Fruit fly (Drosophila melanogaster) S2 (cell line): ENCODE measurements around the gene Spn28F.

Source experiments
- CG8478 ChIP-seq: fragments of >200 bp; optimal IDR thresholded peaks from 2 replicates; lab custom pipeline; 2018
- CTCF ChIP-seq, 2 experiments: fragments of >200 bp; optimal IDR thresholded peaks; 2 replicates each; lab custom pipeline; 2018

The Spn28F gene

dm6 chr2L:8229134-8229533, 12.5 kb downstream of the Spn28F start:
- TF ChIP-seq CG8478 (lab: Kevin White, UChicago) (no peak), CTCF (optimal IDR thresholded peaks at IDR 0.05; lab: Kevin White, UChicago) (no peak)

dm6 chr2L:8220393-8220934, 21.1 kb downstream of the Spn28F start, which contains the start of gene Snx6:
Gene Snx6 (minus strand): TSS chr2L:8220741.
- TF ChIP-seq CTCF (optimal IDR thresholded peaks at IDR 0.05; lab: Kevin White, UChicago) (no peak), CG8478 (lab: Kevin White, UChicago) (no peak)

- TF ChIP-seq CTCF (optimal IDR thresholded peaks at IDR 0.05; lab: Kevin White, UChicago) (no peak), CG8478 (lab: Kevin White, UChicago) (no peak)
Observed at dm6 chr2L:8217917-8218316, 23.7 kb downstream of the Spn28F start, which contains the start of gene CG8292. Gene CG8292 (minus strand): TSS chr2L:8218017.

dm6 chr2L:8215259-8215929, 26.2 kb downstream of the Spn28F start, which contains the start of gene CG8349:
Gene CG8349 (plus strand): TSS chr2L:8215915.
- TF ChIP-seq CG8478 (lab: Kevin White, UChicago): no peak
- no peak for TF ChIP-seq CTCF (optimal IDR thresholded peaks at IDR 0.05; lab: Kevin White, UChicago)

- TF ChIP-seq CTCF (optimal IDR thresholded peaks at IDR 0.05; lab: Kevin White, UChicago) (no peak), CG8478 (lab: Kevin White, UChicago) (no peak)
Observed at dm6 chr2L:8213987-8214386, 27.6 kb downstream of the Spn28F start, which contains the start of gene CG8353. Gene CG8353 (plus strand): TSS chr2L:8214045.

- TF ChIP-seq CG8478 (lab: Kevin White, UChicago): no peak
- peak in 1 of 2 experiments; percentile 16 for TF ChIP-seq CTCF (optimal IDR thresholded peaks at IDR 0.05; lab: Kevin White, UChicago)
Observed at dm6 chr2L:8212666-8213270, 28.8 kb downstream of the Spn28F start, which contains the start of the genes CG8372 and CG8360. Gene CG8372 (minus strand): TSS chr2L:8212902. Gene CG8360 (plus strand): TSS chr2L:8212959.

- TF ChIP-seq CTCF (optimal IDR thresholded peaks at IDR 0.05; lab: Kevin White, UChicago): no peak
- TF ChIP-seq CG8478 (lab: Kevin White, UChicago): no peak
Observed at dm6 chr2L:8211070-8211469, 30.5 kb downstream of the Spn28F start, which contains the start of gene Ssb-c31a. Gene Ssb-c31a (plus strand): TSS chr2L:8211347.

dm6 chr2L:8210468-8210867, 31.1 kb downstream of the Spn28F start:
- TF ChIP-seq CG8478 (lab: Kevin White, UChicago) (no peak), CTCF (optimal IDR thresholded peaks at IDR 0.05; lab: Kevin White, UChicago) (peak; percentile 47 to 51)

- TF ChIP-seq CTCF (optimal IDR thresholded peaks at IDR 0.05; lab: Kevin White, UChicago) (no peak), CG8478 (lab: Kevin White, UChicago) (no peak)
Observed at dm6 chr2L:8209362-8209761, 32.2 kb downstream of the Spn28F start.

- TF ChIP-seq CG8478 (lab: Kevin White, UChicago): no peak
- TF ChIP-seq CTCF (optimal IDR thresholded peaks at IDR 0.05; lab: Kevin White, UChicago): no peak
Observed at dm6 chr2L:8205871-8206270, 35.7 kb downstream of the Spn28F start, which contains the start of gene CG8419. Gene CG8419 (plus strand): TSS chr2L:8206171.

- TF ChIP-seq CG8478 (lab: Kevin White, UChicago) (no peak), CTCF (optimal IDR thresholded peaks at IDR 0.05; lab: Kevin White, UChicago) (no peak)
Observed at dm6 chr2L:8204996-8205567, 36.5 kb downstream of the Spn28F start, which contains the start of gene SLC5A11. Gene SLC5A11 (minus strand): TSS chr2L:8205132.

- TF ChIP-seq CTCF (optimal IDR thresholded peaks at IDR 0.05; lab: Kevin White, UChicago): no peak
- TF ChIP-seq CG8478 (lab: Kevin White, UChicago): no peak
Observed at dm6 chr2L:8204366-8204765, 37.2 kb downstream of the Spn28F start.

- TF ChIP-seq CG8478 (lab: Kevin White, UChicago) (no peak), CTCF (optimal IDR thresholded peaks at IDR 0.05; lab: Kevin White, UChicago) (no peak)
Observed at dm6 chr2L:8203748-8204147, 37.9 kb downstream of the Spn28F start.

- no peak for TF ChIP-seq CG8478 (lab: Kevin White, UChicago)
- no peak for TF ChIP-seq CTCF (optimal IDR thresholded peaks at IDR 0.05; lab: Kevin White, UChicago)
Observed at dm6 chr2L:8202569-8202968, 39.0 kb downstream of the Spn28F start.
